Worm (Caenorhabditis elegans): Measurements from ENCODE around the gene C53A5.13.

- TF ChIP-seq gmeb-1 (tag; optimal IDR thresholded peaks at IDR 0.05) (no peak), skn-1 (tag; optimal IDR thresholded peaks at IDR 0.05) (no peak), snpc-4 (tag; optimal IDR thresholded peaks at IDR 0.05) (no peak), ama-1 (optimal IDR thresholded peaks at IDR 0.05) (no peak), ztf-4 (tag; optimal IDR thresholded peaks at IDR 0.05) (no peak), nhr-23 (tag; optimal IDR thresholded peaks at IDR 0.05) (no peak), unc-62 (GFP tag; optimal IDR thresholded peaks at IDR 0.05) (no peak), nhr-11 (tag; optimal IDR thresholded peaks at IDR 0.05) (no peak), nhr-12 (tag; optimal IDR thresholded peaks at IDR 0.05) (no peak)
These were observed 23.6 kb upstream of the C53A5.13 start, which contains the start of gene C53A5.2 for ce11 chrV:14523105-14523504.

All from whole organism, L2 larva.